Fruit fly (Drosophila melanogaster) S2 (cell line): ENCODE measurements around the gene CtIP.

ENCODE experiments used
- CG8478 ChIP-seq: fragments of >200 bp; optimal IDR thresholded peaks from 2 replicates; lab custom pipeline; 2018
- CTCF ChIP-seq, 2 experiments: fragments of >200 bp; optimal IDR thresholded peaks; 2 replicates each; lab custom pipeline; 2018

DNA sequence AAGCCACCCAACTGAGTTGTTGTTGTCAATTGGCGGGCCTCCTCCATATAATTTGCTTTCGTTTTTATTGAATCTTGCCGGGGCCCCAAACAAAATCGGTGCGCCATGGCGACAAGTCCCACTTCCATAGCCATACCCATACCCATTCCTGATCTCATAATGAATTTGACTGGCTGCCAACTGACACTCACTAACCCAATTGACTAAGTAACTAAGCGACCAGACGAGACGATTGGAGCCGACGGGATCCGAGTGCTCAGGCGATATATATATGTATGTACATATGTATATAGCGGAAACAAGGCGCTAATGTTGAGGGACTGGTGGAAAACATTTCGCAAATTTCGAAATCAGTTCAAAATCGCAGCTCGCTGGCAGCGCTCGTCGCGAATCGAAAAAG lies 30.5 kb downstream of the CtIP start, which contains the start of gene Tdh:
- no peak for TF ChIP-seq CTCF (optimal IDR thresholded peaks at IDR 0.05; lab: Kevin White, UChicago)
- TF ChIP-seq CG8478, result no peak
